Worm (Caenorhabditis elegans) whole organism, L1 larva: ENCODE results near the gene F14H3.12.

Experiments used
- ces-1 ChIP-seq: fragments of 150-350 bp; optimal IDR thresholded peaks from 2 replicates; lab custom pipeline; 2014; ENCODE audit warnings: missing biosample characterization, missing genetic modification reagents, missing genetic modification characterization
- egl-27 ChIP-seq, 2 experiments: fragments of 150-350 bp in 1 of 2; sonication (generic microtip); optimal IDR thresholded peaks; 3 replicates each; lab custom pipeline; 2017 to 2018; ENCODE audit warnings: missing biosample characterization in 2 of 2, missing genetic modification characterization in 2 of 2, missing genetic modification reagents in 2 of 2
- isw-1 ChIP-seq: fragments of 200-800 bp; sonication (Bioruptor generic); IDR thresholded peaks from 2 replicates; pipeline ENCODE4 v1.3.6; 2022; ENCODE audit warnings: missing genetic modification characterization, missing compliant biosample characterization
- mdl-1 ChIP-seq, 2 experiments: fragments of 150-350 bp; optimal IDR thresholded peaks; 2 replicates each; lab custom pipeline; 2014 to 2017; ENCODE audit warnings: missing biosample characterization in 2 of 2, missing genetic modification characterization in 2 of 2, inconsistent platforms in 1 of 2
- nhr-11 ChIP-seq: fragments of 150-350 bp; optimal IDR thresholded peaks from 2 replicates; lab custom pipeline; 2014; ENCODE audit warnings: missing biosample characterization, missing genetic modification characterization
- nhr-19 ChIP-seq: fragments of 200-800 bp; sonication (Bioruptor generic); conservative IDR thresholded peaks from 2 replicates; pipeline ENCODE4 v1.3.6; 2022; ENCODE audit warnings: missing genetic modification characterization, missing compliant biosample characterization
- nhr-237 ChIP-seq: fragments of 150-350 bp; optimal IDR thresholded peaks from 2 replicates; lab custom pipeline; 2014; ENCODE audit warnings: missing biosample characterization, missing genetic modification characterization
- nhr-28 ChIP-seq: fragments of 150-350 bp; optimal IDR thresholded peaks from 2 replicates; lab custom pipeline; 2014; ENCODE audit warnings: missing biosample characterization, missing genetic modification characterization
- nhr-71 ChIP-seq: sonication (generic microtip); optimal IDR thresholded peaks from 2 replicates; lab custom pipeline; 2016; ENCODE audit warnings: mild to moderate bottlenecking, missing genetic modification characterization, moderate library complexity, missing compliant biosample characterization
- pax-3 ChIP-seq: fragments of 200-800 bp; sonication (Bioruptor generic); optimal IDR thresholded peaks from 2 replicates; lab custom pipeline; 2018; ENCODE audit warnings: mild to moderate bottlenecking, missing genetic modification characterization, moderate library complexity, missing compliant biosample characterization
- unc-30 ChIP-seq: sonication (generic microtip); optimal IDR thresholded peaks from 2 replicates; lab custom pipeline; 2017; ENCODE audit warnings: missing biosample characterization, missing genetic modification characterization
- unc-86 ChIP-seq: sonication (generic microtip); optimal IDR thresholded peaks from 2 replicates; lab custom pipeline; 2016; ENCODE audit warnings: missing genetic modification characterization, missing compliant biosample characterization
- ztf-4 ChIP-seq: fragments of 150-350 bp; optimal IDR thresholded peaks from 2 replicates; lab custom pipeline; 2014; ENCODE audit warnings: missing biosample characterization, missing genetic modification characterization

ce11 chrV:16029237-16029636 is 45.9 kb downstream of the F14H3.12 start:
- TF ChIP-seq nhr-71 (tag; lab: Kevin White, UChicago): no peak
- TF ChIP-seq nhr-28 (tag; lab: Kevin White, UChicago): no peak
- no peak for TF ChIP-seq nhr-11 (tag; lab: Kevin White, UChicago)
- TF ChIP-seq unc-86 (tag; lab: Kevin White, UChicago): no peak
- TF ChIP-seq egl-27 (tag; optimal IDR thresholded peaks at IDR 0.05; lab: Kevin White, UChicago): no peak
- TF ChIP-seq nhr-237: no peak
- TF ChIP-seq nhr-19: no peak
- no peak for TF ChIP-seq ces-1 (GFP tag; lab: Kevin White, UChicago)
- no peak for TF ChIP-seq pax-3 (tag; lab: Kevin White, UChicago)
- no peak for TF ChIP-seq unc-30
- no peak for TF ChIP-seq mdl-1 (tag; optimal IDR thresholded peaks at IDR 0.05; lab: Kevin White, UChicago)
- TF ChIP-seq isw-1 (GFP tag; lab: Robert Waterston, UW): no peak
- TF ChIP-seq ztf-4 (tag; lab: Kevin White, UChicago): no peak
